Fruit fly (Drosophila melanogaster): Measurements from ENCODE around the gene p130CAS.

The p130CAS gene

DNA sequence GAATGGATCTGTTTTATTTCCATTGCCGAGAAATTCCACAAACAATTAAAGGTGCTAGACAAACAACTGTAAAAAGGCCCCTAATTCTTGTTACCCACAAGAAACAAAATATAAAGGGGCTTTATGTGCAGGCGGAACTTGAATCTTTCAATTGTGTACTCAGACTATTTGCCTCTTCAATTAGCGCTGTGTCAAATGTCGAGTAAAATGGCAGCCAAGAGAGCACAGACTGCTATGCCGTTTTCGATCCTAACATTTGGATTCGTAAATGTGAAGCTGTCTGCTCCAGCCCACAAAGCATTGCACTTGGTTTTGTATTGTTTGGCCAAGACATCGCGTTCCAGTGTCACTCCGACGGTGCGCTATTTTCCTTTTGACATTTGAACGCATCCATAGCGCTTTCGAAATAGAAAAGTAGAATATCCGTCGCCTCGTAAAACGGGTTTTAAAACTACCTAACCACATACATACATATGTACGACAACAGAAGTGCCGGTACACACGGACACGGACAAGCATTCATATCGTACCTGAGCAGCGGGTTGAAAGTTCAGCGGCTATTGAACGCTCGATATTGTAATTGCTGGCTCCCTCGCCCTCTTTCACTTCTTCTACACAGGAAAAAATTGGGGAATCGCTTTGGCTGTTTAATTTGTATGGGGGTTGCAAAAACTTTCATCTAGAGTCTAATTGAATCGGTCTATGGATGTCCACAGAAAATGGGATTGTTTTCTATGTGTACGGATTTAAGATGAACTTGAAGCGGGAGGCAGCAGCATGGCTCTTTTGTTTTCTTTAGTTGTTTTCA, 13.5 kb downstream of the p130CAS start (continued):
- no peak for TF ChIP-seq C15 (GFP tag; IDR thresholded peaks at IDR 0.05)
- no peak for TF ChIP-seq CG34376 (GFP tag; optimal IDR thresholded peaks at IDR 0.05)
- no peak for TF ChIP-seq CG4328 (GFP tag; optimal IDR thresholded peaks at IDR 0.05)
- no peak for TF ChIP-seq Hmr (GFP tag; optimal IDR thresholded peaks at IDR 0.05)
- TF ChIP-seq Chrac-16 (GFP tag; optimal IDR thresholded peaks at IDR 0.05) = no peak
- TF ChIP-seq Side (GFP tag; optimal IDR thresholded peaks at IDR 0.05) = peak; percentile 4
- TF ChIP-seq CG15073 (GFP tag; optimal IDR thresholded peaks at IDR 0.05) = no peak
- TF ChIP-seq lola (GFP tag; optimal IDR thresholded peaks at IDR 0.05) = peak in 1 of 3 experiments; percentile 34
- no peak for TF ChIP-seq pnt (GFP tag; optimal IDR thresholded peaks at IDR 0.05)
- no peak for TF ChIP-seq Nf-YB (GFP tag; optimal IDR thresholded peaks at IDR 0.05)
- no peak for TF ChIP-seq Nf-YA (GFP tag; IDR thresholded peaks at IDR 0.05)
- no peak for TF ChIP-seq CG12219 (GFP tag; optimal IDR thresholded peaks at IDR 0.05)
- no peak for TF ChIP-seq CG43689 (GFP tag; IDR thresholded peaks at IDR 0.05)
- no peak for TF ChIP-seq CG15011 (GFP tag; optimal IDR thresholded peaks at IDR 0.05)
- no peak for TF ChIP-seq gsb-n (tag; optimal IDR thresholded peaks at IDR 0.05)
- peak; percentile 36 for TF ChIP-seq CG2678 (tag; optimal IDR thresholded peaks at IDR 0.05)
- peak; percentile 20 for TF ChIP-seq trem (tag; optimal IDR thresholded peaks at IDR 0.05)
- TF ChIP-seq mam (GFP tag; optimal IDR thresholded peaks at IDR 0.05) = no peak
- TF ChIP-seq corto (GFP tag; optimal IDR thresholded peaks at IDR 0.05) = no peak
- no peak for TF ChIP-seq zen2 (GFP tag; IDR thresholded peaks at IDR 0.05; ENCODE audit: partially characterized antibody)
- no peak for TF ChIP-seq Awh (GFP tag; IDR thresholded peaks at IDR 0.05)
- TF ChIP-seq CG30403 (GFP tag; optimal IDR thresholded peaks at IDR 0.05) = peak; percentile 8
- no peak for TF ChIP-seq CG17186 (GFP tag; optimal IDR thresholded peaks at IDR 0.05)
- TF ChIP-seq dati (GFP tag; IDR thresholded peaks at IDR 0.05) = no peak
- TF ChIP-seq kni (GFP tag; optimal IDR thresholded peaks at IDR 0.05) = peak; percentile 85
- TF ChIP-seq Asciz (GFP tag; optimal IDR thresholded peaks at IDR 0.05) = peak; percentile 31
- no peak for TF ChIP-seq toy (GFP tag; IDR thresholded peaks at IDR 0.05)
- no peak for TF ChIP-seq CG8281 (tag; optimal IDR thresholded peaks at IDR 0.05)
- TF ChIP-seq Tbp (GFP tag; optimal IDR thresholded peaks at IDR 0.05) = no peak
- TF ChIP-seq Trl (optimal IDR thresholded peaks at IDR 0.05) = no peak
- peak; percentile 2 for TF ChIP-seq Trl (GFP tag; optimal IDR thresholded peaks at IDR 0.05)
- peak; percentile 14 for TF ChIP-seq CG18764 (GFP tag; optimal IDR thresholded peaks at IDR 0.05)
- TF ChIP-seq D19A (tag; optimal IDR thresholded peaks at IDR 0.05) = peak; percentile 7
- TF ChIP-seq NfI (GFP tag; optimal IDR thresholded peaks at IDR 0.05) = peak; percentile 25
- TF ChIP-seq Med (GFP tag) = peak; percentile 60
- no peak for TF ChIP-seq CG4730 (GFP tag; IDR thresholded peaks at IDR 0.05)
- TF ChIP-seq croc (GFP tag; conservative IDR thresholded peaks at IDR 0.05) = no peak
- no peak for TF ChIP-seq CG9215 (GFP tag; IDR thresholded peaks at IDR 0.05)
- no peak for TF ChIP-seq disco-r (GFP tag; optimal IDR thresholded peaks at IDR 0.05)
- no peak for TF ChIP-seq CHES-1-like (GFP tag; optimal IDR thresholded peaks at IDR 0.05)
- TF ChIP-seq Dfd (GFP tag; optimal IDR thresholded peaks at IDR 0.05) = no peak
- no peak for TF ChIP-seq CG5245 (GFP tag; optimal IDR thresholded peaks at IDR 0.05)
- no peak for TF ChIP-seq Aef1 (GFP tag; IDR thresholded peaks at IDR 0.05)
- TF ChIP-seq jumu (GFP tag; optimal IDR thresholded peaks at IDR 0.05) = no peak
- no peak for TF ChIP-seq Dbx (GFP tag; IDR thresholded peaks at IDR 0.05)
- no peak for TF ChIP-seq Lpt (GFP tag; optimal IDR thresholded peaks at IDR 0.05)
- no peak for TF ChIP-seq Atf-2 (GFP tag; optimal IDR thresholded peaks at IDR 0.05)
- TF ChIP-seq Atf3 (GFP tag; optimal IDR thresholded peaks at IDR 0.05) = no peak
- TF ChIP-seq org-1 (GFP tag; optimal IDR thresholded peaks at IDR 0.05) = no peak
- TF ChIP-seq CkIIα-i1 (GFP tag; IDR thresholded peaks at IDR 0.05) = no peak
- no peak for TF ChIP-seq CG33213 (GFP tag; optimal IDR thresholded peaks at IDR 0.05)

Data from whole organism, embryonic.